Fruit fly (Drosophila melanogaster): Measurements from ENCODE around the gene Uch.

Uch gene

DNA sequence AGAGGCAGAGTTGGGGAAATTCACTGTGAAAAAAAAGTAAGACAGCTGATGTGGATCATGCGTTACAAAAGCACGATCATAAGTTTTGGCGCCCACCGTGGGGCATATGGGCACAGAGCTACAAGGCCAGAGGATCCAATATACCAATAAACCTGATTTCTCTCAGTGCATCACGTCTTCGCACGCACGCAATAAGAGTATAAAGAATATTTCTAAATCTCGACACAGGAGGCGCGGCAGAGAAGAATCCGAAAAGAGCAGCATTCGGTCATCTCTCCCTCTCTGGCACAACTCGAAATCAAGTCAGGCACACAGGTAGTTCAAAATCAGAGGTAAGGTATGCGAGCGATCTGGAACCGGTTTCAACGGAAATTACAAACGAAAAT, 50.5 kb downstream of the Uch start (continued):
- no peak for TF ChIP-seq hth (optimal IDR thresholded peaks at IDR 0.05)
- peak; percentile 90 for TF ChIP-seq CG6813 (GFP tag; optimal IDR thresholded peaks at IDR 0.05)
- TF ChIP-seq sug (tag; optimal IDR thresholded peaks at IDR 0.05) = no peak
- TF ChIP-seq CG13123 (GFP tag; optimal IDR thresholded peaks at IDR 0.05) = peak; percentile 64
- peak; percentile 88 for TF ChIP-seq Hr3 (GFP tag; optimal IDR thresholded peaks at IDR 0.05)
- peak; percentile 100 for TF ChIP-seq sens (GFP tag)
- peak; percentile 96 for TF ChIP-seq CHES-1-like (GFP tag; optimal IDR thresholded peaks at IDR 0.05)
- no peak for TF ChIP-seq Sin3A (optimal IDR thresholded peaks at IDR 0.05)
- no peak for TF ChIP-seq CG2129 (GFP tag; IDR thresholded peaks at IDR 0.05; ENCODE audit: partially characterized antibody)
- no peak for TF ChIP-seq insv (GFP tag; optimal IDR thresholded peaks at IDR 0.05)
- TF ChIP-seq CG10462 (GFP tag; optimal IDR thresholded peaks at IDR 0.05) = peak; percentile 71
- TF ChIP-seq fd96Cb (tag; optimal IDR thresholded peaks at IDR 0.05) = peak; percentile 92
- peak; percentile 85 for TF ChIP-seq HLH54F (GFP tag; optimal IDR thresholded peaks at IDR 0.05)
- TF ChIP-seq NFAT (GFP tag; IDR thresholded peaks at IDR 0.05) = peak; percentile 91
- peak; percentile 73 for TF ChIP-seq Fer3 (tag; optimal IDR thresholded peaks at IDR 0.05)
- TF ChIP-seq CG4360 (GFP tag; IDR thresholded peaks at IDR 0.05) = peak; percentile 83
- no peak for TF ChIP-seq gro (GFP tag; optimal IDR thresholded peaks at IDR 0.05)
- TF ChIP-seq Ssrp (tag; optimal IDR thresholded peaks at IDR 0.05) = peak; percentile 90
- peak; percentile 82 for TF ChIP-seq Abd-B (GFP tag; optimal IDR thresholded peaks at IDR 0.05)
- TF ChIP-seq slp2 (GFP tag; optimal IDR thresholded peaks at IDR 0.05) = peak; percentile 90
- peak; percentile 97 for TF ChIP-seq jumu (GFP tag; optimal IDR thresholded peaks at IDR 0.05)
- peak; percentile 70 for TF ChIP-seq odd (GFP tag; optimal IDR thresholded peaks at IDR 0.05)
- peak; percentile 98 for TF ChIP-seq Med (GFP tag)
- peak; percentile 90 for TF ChIP-seq CG2120 (GFP tag; optimal IDR thresholded peaks at IDR 0.05)
- peak; percentile 44 for TF ChIP-seq YL-1 (GFP tag; optimal IDR thresholded peaks at IDR 0.05)
- TF ChIP-seq Jarid2 (GFP tag; optimal IDR thresholded peaks at IDR 0.05) = peak; percentile 50
- TF ChIP-seq Fer1 (GFP tag; optimal IDR thresholded peaks at IDR 0.05) = peak; percentile 40
- peak; percentile 50 for TF ChIP-seq Ravus (GFP tag; IDR thresholded peaks at IDR 0.05)
- peak; percentile 45 for TF ChIP-seq CTCF (GFP tag; optimal IDR thresholded peaks at IDR 0.05)
- peak; percentile 89 for TF ChIP-seq CG12659 (GFP tag; optimal IDR thresholded peaks at IDR 0.05)
- TF ChIP-seq ranshi (GFP tag; IDR thresholded peaks at IDR 0.05) = peak; percentile 90
- peak; percentile 67 for TF ChIP-seq E2f2 (GFP tag; IDR thresholded peaks at IDR 0.05)
- TF ChIP-seq CG5953 (GFP tag; IDR thresholded peaks at IDR 0.05) = peak; percentile 87
- peak; percentile 78 to 88 for TF ChIP-seq dpn (GFP tag; optimal IDR thresholded peaks at IDR 0.05)
- peak; percentile 79 for TF ChIP-seq CG12236 (GFP tag; optimal IDR thresholded peaks at IDR 0.05)
- TF ChIP-seq CG43689 (GFP tag; IDR thresholded peaks at IDR 0.05) = peak; percentile 65
- TF ChIP-seq knrl (GFP tag; IDR thresholded peaks at IDR 0.05; ENCODE audit: partially characterized antibody) = no peak
- TF ChIP-seq hbn (GFP tag; IDR thresholded peaks at IDR 0.05; ENCODE audit: partially characterized antibody) = no peak
- TF ChIP-seq CG11696 (GFP tag; IDR thresholded peaks at IDR 0.05) = peak; percentile 81
- TF ChIP-seq cwo (GFP tag; optimal IDR thresholded peaks at IDR 0.05) = peak; percentile 71
- peak; percentile 84 for TF ChIP-seq CG1602 (GFP tag; optimal IDR thresholded peaks at IDR 0.05)
- peak; percentile 87 for TF ChIP-seq CG4424 (GFP tag; optimal IDR thresholded peaks at IDR 0.05)
- TF ChIP-seq CG17612 (GFP tag; IDR thresholded peaks at IDR 0.05) = peak; percentile 73
- peak; percentile 61 for TF ChIP-seq CG31365 (tag; optimal IDR thresholded peaks at IDR 0.05)
- TF ChIP-seq Kr (GFP tag; optimal IDR thresholded peaks at IDR 0.05) = peak; percentile 8
- peak; percentile 80 for TF ChIP-seq CG12219 (GFP tag; optimal IDR thresholded peaks at IDR 0.05)
- TF ChIP-seq CG17802 (tag; optimal IDR thresholded peaks at IDR 0.05) = peak; percentile 76
- TF ChIP-seq Usf (GFP tag; optimal IDR thresholded peaks at IDR 0.05) = peak; percentile 90
- TF ChIP-seq eyg (GFP tag; optimal IDR thresholded peaks at IDR 0.05) = peak; percentile 63
- TF ChIP-seq CG10654 (GFP tag; optimal IDR thresholded peaks at IDR 0.05) = peak; percentile 78
- TF ChIP-seq CG11093 (GFP tag; IDR thresholded peaks at IDR 0.05) = peak; percentile 88
- TF ChIP-seq CG15479 (GFP tag; optimal IDR thresholded peaks at IDR 0.05) = peak; percentile 78
- peak; percentile 7 for TF ChIP-seq Deaf1 (tag; optimal IDR thresholded peaks at IDR 0.05)
